Fruit fly (Drosophila melanogaster) whole organism, wandering third instar larva: ENCODE measurements around the gene st.
A peak's percentile ranks its signal among the peaks of the same experiment; 100 is the strongest.

Source experiments
- Abd-B ChIP-seq: fragments of >200 bp; optimal IDR thresholded peaks from 2 replicates; lab custom pipeline; 2017; ENCODE audit warnings: missing biosample characterization, missing genetic modification characterization
- CG32264 ChIP-seq: fragments of 200-800 bp; sonication (Bioruptor generic); optimal IDR thresholded peaks from 2 replicates; lab custom pipeline; 2016; ENCODE audit warnings: missing biosample characterization, missing genetic modification characterization
- CG9705 ChIP-seq: fragments of 200-800 bp; sonication (Bioruptor generic); optimal IDR thresholded peaks from 2 replicates; lab custom pipeline; 2018; ENCODE audit warnings: missing biosample characterization, mild to moderate bottlenecking, missing genetic modification characterization
- CrebA ChIP-seq: fragments of 200-800 bp; sonication (Bioruptor generic); optimal IDR thresholded peaks from 2 replicates; lab custom pipeline; 2016; ENCODE audit warnings: missing biosample characterization, mild to moderate bottlenecking, missing genetic modification characterization, borderline replicate concordance
- Dfd ChIP-seq: fragments of >200 bp; optimal IDR thresholded peaks from 2 replicates; lab custom pipeline; 2017; ENCODE audit warnings: missing biosample characterization, missing genetic modification characterization
- Dif ChIP-seq: fragments of 200-275, 200-300 bp; sonication (Bioruptor generic); optimal IDR thresholded peaks from 2 replicates; lab custom pipeline; 2018; ENCODE audit warnings: missing biosample characterization, missing genetic modification characterization; ENCODE audit not compliant: partially characterized antibody
- HLH106 ChIP-seq: fragments of 200-800 bp; optimal IDR thresholded peaks from 3 replicates; lab custom pipeline; 2019; ENCODE audit warnings: missing biosample characterization, mild to moderate bottlenecking, missing genetic modification characterization, moderate library complexity
- Hnf4 ChIP-seq: fragments of 200-800 bp; sonication (Bioruptor generic); optimal IDR thresholded peaks from 2 replicates; lab custom pipeline; 2016; ENCODE audit warnings: missing biosample characterization, mild to moderate bottlenecking, missing genetic modification characterization
- Hr78 ChIP-seq: fragments of >200 bp; optimal IDR thresholded peaks from 2 replicates; lab custom pipeline; 2017; ENCODE audit warnings: missing biosample characterization, missing genetic modification characterization
- Hr83 ChIP-seq: fragments of 200-300 bp; sonication (Bioruptor generic); optimal IDR thresholded peaks from 2 replicates; lab custom pipeline; 2016; ENCODE audit warnings: missing biosample characterization, mild to moderate bottlenecking, missing genetic modification characterization, moderate library complexity; ENCODE audit not compliant: poor library complexity, severe bottlenecking
- Jra ChIP-seq: sonication (Bioruptor generic); optimal IDR thresholded peaks from 2 replicates; lab custom pipeline; 2016; ENCODE audit warnings: missing biosample characterization, missing genetic modification characterization
- Mio ChIP-seq: sonication (Bioruptor generic); optimal IDR thresholded peaks from 2 replicates; lab custom pipeline; 2016; ENCODE audit warnings: missing biosample characterization, missing genetic modification characterization
- Myc ChIP-seq: fragments of >200 bp; optimal IDR thresholded peaks from 2 replicates; lab custom pipeline; 2017
- N ChIP-seq: fragments of >200 bp; optimal IDR thresholded peaks from 2 replicates; lab custom pipeline; 2018; ENCODE audit warnings: missing biosample characterization, missing external identifiers, missing genetic modification characterization
- OdsH ChIP-seq: fragments of 200-800 bp; sonication (Bioruptor generic); optimal IDR thresholded peaks from 2 replicates; lab custom pipeline; 2016; ENCODE audit warnings: missing biosample characterization, mild to moderate bottlenecking, missing genetic modification characterization
- Rel ChIP-seq, 2 experiments: fragments of 200-800 bp; sonication (Bioruptor generic) in 1 of 2; optimal IDR thresholded peaks; 2 replicates in 1 of 2; 3 replicates in 1 of 2; lab custom pipeline; 2016 to 2019; ENCODE audit warnings: mild to moderate bottlenecking in 2 of 2, missing biosample characterization in 2 of 2, missing genetic modification characterization in 2 of 2, moderate library complexity in 1 of 2
- Sp1 ChIP-seq: fragments of 200-800 bp; sonication (Bioruptor generic); optimal IDR thresholded peaks from 3 replicates; lab custom pipeline; 2019; ENCODE audit warnings: missing biosample characterization, mild to moderate bottlenecking, missing genetic modification characterization, moderate library complexity
- Vsx2 ChIP-seq: fragments of 200-300, 225-300 bp; sonication (Bioruptor generic); optimal IDR thresholded peaks from 2 replicates; lab custom pipeline; 2018; ENCODE audit warnings: missing biosample characterization, missing genetic modification characterization; ENCODE audit not compliant: partially characterized antibody
- br ChIP-seq: fragments of 200-800 bp; sonication (Bioruptor generic); optimal IDR thresholded peaks from 2 replicates; lab custom pipeline; 2016; ENCODE audit warnings: missing biosample characterization, missing genetic modification characterization
- brk ChIP-seq: fragments of 200-800 bp; sonication (Bioruptor generic); optimal IDR thresholded peaks from 2 replicates; lab custom pipeline; 2016; ENCODE audit warnings: missing biosample characterization, mild to moderate bottlenecking, missing genetic modification characterization
- dl ChIP-seq, 2 experiments: fragments of 175-275, 200-275 bp in 1 of 2; fragments of 200-275 bp in 1 of 2; sonication (Bioruptor generic); optimal IDR thresholded peaks; lab custom pipeline; 2018; ENCODE audit warnings: mild to moderate bottlenecking in 2 of 2, missing biosample characterization in 2 of 2, missing genetic modification characterization in 2 of 2, moderate library complexity in 2 of 2; ENCODE audit not compliant: partially characterized antibody in 2 of 2, insufficient read depth in 1 of 2
- dmrt93B ChIP-seq: fragments of 200-800 bp; sonication (Bioruptor generic); optimal IDR thresholded peaks from 2 replicates; lab custom pipeline; 2018; ENCODE audit warnings: missing biosample characterization, mild to moderate bottlenecking, missing genetic modification characterization
- dsf ChIP-seq: sonication (Bioruptor generic); optimal IDR thresholded peaks from 2 replicates; lab custom pipeline; 2016; ENCODE audit warnings: missing biosample characterization, missing genetic modification characterization, borderline replicate concordance
- ey ChIP-seq: fragments of 200-800 bp; sonication (Bioruptor generic); optimal IDR thresholded peaks from 2 replicates; lab custom pipeline; 2016; ENCODE audit warnings: missing biosample characterization, missing genetic modification characterization
- foxo ChIP-seq, 2 experiments: fragments of 200-800 bp; sonication (Bioruptor generic); optimal IDR thresholded peaks; 2 replicates in 1 of 2; 3 replicates in 1 of 2; lab custom pipeline; 2016 to 2017; ENCODE audit warnings: missing biosample characterization in 2 of 2, missing genetic modification characterization in 2 of 2
- fru ChIP-seq: fragments of 200-800 bp; sonication (Bioruptor generic); optimal IDR thresholded peaks from 3 replicates; lab custom pipeline; 2016; ENCODE audit warnings: missing biosample characterization, mild to moderate bottlenecking, missing genetic modification characterization
- h ChIP-seq: fragments of 200-800 bp; sonication (Bioruptor generic); optimal IDR thresholded peaks from 3 replicates; lab custom pipeline; 2016; ENCODE audit warnings: missing biosample characterization, mild to moderate bottlenecking, missing genetic modification characterization
- jim ChIP-seq: fragments of 175-275, 200-325 bp; sonication (Bioruptor generic); optimal IDR thresholded peaks from 2 replicates; lab custom pipeline; 2016; ENCODE audit warnings: missing biosample characterization, mild to moderate bottlenecking, missing genetic modification characterization
- lola ChIP-seq: fragments of >200 bp; optimal IDR thresholded peaks from 2 replicates; lab custom pipeline; 2017; ENCODE audit warnings: missing biosample characterization, missing genetic modification characterization
- pan ChIP-seq: fragments of >200 bp; optimal IDR thresholded peaks from 2 replicates; lab custom pipeline; 2017
- psq ChIP-seq: fragments of 200-800 bp; sonication (Bioruptor generic); optimal IDR thresholded peaks from 3 replicates; lab custom pipeline; 2017; ENCODE audit warnings: missing biosample characterization, mild to moderate bottlenecking, missing genetic modification characterization, moderate library complexity
- rgr ChIP-seq: fragments of 200-800 bp; sonication (Bioruptor generic); optimal IDR thresholded peaks from 3 replicates; lab custom pipeline; 2016; ENCODE audit warnings: missing biosample characterization, mild to moderate bottlenecking, missing genetic modification characterization
- sage ChIP-seq: fragments of 200-800 bp; sonication (Bioruptor generic); optimal IDR thresholded peaks from 2 replicates; lab custom pipeline; 2016; ENCODE audit warnings: missing biosample characterization, mild to moderate bottlenecking, missing genetic modification characterization
- sv ChIP-seq: fragments of 200-800 bp; sonication (Bioruptor generic); optimal IDR thresholded peaks from 3 replicates; lab custom pipeline; 2016; ENCODE audit warnings: missing biosample characterization, missing genetic modification characterization
- tai ChIP-seq: sonication (Bioruptor generic); optimal IDR thresholded peaks from 2 replicates; lab custom pipeline; 2016; ENCODE audit warnings: missing biosample characterization, missing genetic modification characterization
- usp ChIP-seq: fragments of >200 bp; optimal IDR thresholded peaks from 2 replicates; lab custom pipeline; 2017; ENCODE audit warnings: missing biosample characterization, missing genetic modification characterization
- woc ChIP-seq: sonication (Bioruptor generic); optimal IDR thresholded peaks from 2 replicates; lab custom pipeline; 2016; ENCODE audit warnings: missing biosample characterization, mild to moderate bottlenecking, missing genetic modification characterization

The st gene

dm6 chr3L:16484739-16485524 lies 12.5 kb upstream of the st start:
- TF ChIP-seq CG9705 (GFP tag; lab: Kevin White, UChicago): no peak
- TF ChIP-seq Rel (GFP tag; optimal IDR thresholded peaks at IDR 0.05; lab: Kevin White, UChicago): no peak
- peak; percentile 5 for TF ChIP-seq Rel (tag; optimal IDR thresholded peaks at IDR 0.05; lab: Kevin White, UChicago)
- TF ChIP-seq psq (GFP tag; lab: Kevin White, UChicago): peak; percentile 34
- peak; percentile 15 for TF ChIP-seq ey (GFP tag; lab: Kevin White, UChicago)
- TF ChIP-seq fru (GFP tag; lab: Kevin White, UChicago): peak; percentile 3
- peak; percentile 65 for TF ChIP-seq woc
- no peak for TF ChIP-seq lola (GFP tag; lab: Kevin White, UChicago)
- no peak for TF ChIP-seq dmrt93B (GFP tag; lab: Kevin White, UChicago)
- peak; percentile 14 for TF ChIP-seq h
- TF ChIP-seq foxo (GFP tag; optimal IDR thresholded peaks at IDR 0.05; lab: Kevin White, UChicago): peak in 1 of 2 experiments; percentile 47
- TF ChIP-seq, all 38 proteins: peak for 7

- peak; percentile 49 for TF ChIP-seq h
- TF ChIP-seq brk: no peak
- no peak for TF ChIP-seq sv (GFP tag; lab: Kevin White, UChicago)
- TF ChIP-seq woc: peak; percentile 40
- TF ChIP-seq dl (GFP tag; optimal IDR thresholded peaks at IDR 0.05; lab: Kevin White, UChicago; ENCODE audit: insufficient read depth in 1 of 2, partially characterized antibody in 2 of 2): no peak
- peak; percentile 31 for TF ChIP-seq fru (GFP tag; lab: Kevin White, UChicago)
- no peak for TF ChIP-seq psq (GFP tag; lab: Kevin White, UChicago)
- no peak for TF ChIP-seq HLH106
These were observed 10.9 kb upstream of the st start for dm6 chr3L:16486502-16486901.

DNA sequence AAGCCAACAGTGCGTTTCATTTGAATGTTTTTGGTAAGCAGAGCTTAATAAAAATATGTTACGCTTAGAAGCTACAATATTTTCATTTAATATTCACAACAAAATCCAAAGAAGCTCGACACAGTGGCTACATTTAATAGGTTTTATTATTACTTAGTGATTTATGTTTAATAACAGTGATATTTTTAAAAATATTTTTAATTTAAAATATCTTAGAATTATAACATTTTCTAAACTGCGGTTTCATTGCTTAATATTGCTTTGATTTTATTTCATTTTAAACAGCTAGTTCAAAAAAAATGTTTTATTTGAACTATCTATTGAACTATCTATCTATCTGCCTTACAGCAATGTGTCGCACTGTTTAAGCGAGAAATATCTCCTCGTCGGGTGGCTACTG lies 9.6 kb upstream of the st start:
- TF ChIP-seq HLH106 (peak; percentile 28), foxo (GFP tag; optimal IDR thresholded peaks at IDR 0.05; lab: Kevin White, UChicago) (peak in 1 of 2 experiments; percentile 10), sv (GFP tag; lab: Kevin White, UChicago) (no peak)
- TF ChIP-seq, all 38 proteins: peak for 2

DNA sequence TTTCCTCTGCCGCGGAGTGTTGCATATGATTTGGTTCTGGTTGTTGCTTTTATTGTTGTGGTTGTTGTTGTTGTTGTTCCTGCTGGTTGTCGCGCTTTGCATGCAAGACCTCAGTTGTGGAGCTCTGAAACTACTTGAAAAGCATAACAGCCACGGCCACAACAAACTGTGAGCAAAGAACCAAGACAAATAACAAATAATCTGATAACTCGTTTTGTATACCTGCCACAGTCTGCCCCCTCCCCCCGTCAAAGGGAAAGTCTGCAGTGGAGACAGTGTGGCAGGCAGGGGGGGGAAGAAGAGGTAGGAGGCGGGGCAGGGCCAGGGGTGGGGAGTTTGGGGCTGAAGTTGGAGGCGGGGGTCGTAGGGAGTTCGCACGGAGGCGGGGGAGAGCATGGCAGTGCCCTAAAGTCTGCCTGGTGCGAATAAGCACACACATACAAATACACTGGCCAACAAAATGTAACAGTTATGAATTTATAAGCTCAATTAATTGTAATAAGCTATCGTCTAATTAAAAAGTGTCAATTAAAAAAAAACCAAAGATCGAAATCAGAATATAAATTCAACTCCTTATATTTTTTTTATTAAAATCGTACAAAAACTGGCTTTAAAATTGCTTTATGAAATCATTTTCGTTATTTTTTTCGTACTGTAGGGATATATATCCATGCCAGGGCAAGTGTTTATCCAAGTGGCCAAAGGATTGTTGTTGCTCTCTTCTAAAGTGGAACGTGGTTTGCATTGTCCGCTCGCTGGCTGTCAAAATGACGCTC lies 8.8 kb upstream of the st start:
- TF ChIP-seq Dif (GFP tag; lab: Kevin White, UChicago) (no peak), Jra (GFP tag; lab: Kevin White, UChicago) (peak; percentile 44), Myc (lab: Kevin White, UChicago) (no peak), Abd-B (no peak), psq (GFP tag; lab: Kevin White, UChicago) (peak; percentile 82), dmrt93B (GFP tag; lab: Kevin White, UChicago) (peak; percentile 73), Hr78 (no peak), dl (GFP tag; optimal IDR thresholded peaks at IDR 0.05; lab: Kevin White, UChicago; ENCODE audit: insufficient read depth in 1 of 2, partially characterized antibody in 2 of 2) (no peak), Vsx2 (no peak), brk (peak; percentile 74), CG9705 (GFP tag; lab: Kevin White, UChicago) (peak; percentile 57), usp (no peak), tai (peak; percentile 17), fru (GFP tag; lab: Kevin White, UChicago) (peak; percentile 89), jim (GFP tag; lab: Kevin White, UChicago) (no peak), Dfd (GFP tag; lab: Kevin White, UChicago) (peak; percentile 92), HLH106 (peak; percentile 82), OdsH (GFP tag; lab: Kevin White, UChicago) (peak; percentile 91), CrebA (GFP tag; lab: Kevin White, UChicago) (no peak), dsf (GFP tag; lab: Kevin White, UChicago) (no peak), pan (no peak), Rel (GFP tag; optimal IDR thresholded peaks at IDR 0.05; lab: Kevin White, UChicago) (no peak), Rel (tag; optimal IDR thresholded peaks at IDR 0.05; lab: Kevin White, UChicago) (peak; percentile 28), Mio (GFP tag; lab: Kevin White, UChicago) (no peak), sv (GFP tag; lab: Kevin White, UChicago) (no peak), lola (GFP tag; lab: Kevin White, UChicago) (no peak), Sp1 (GFP tag; lab: Kevin White, UChicago) (peak; percentile 90), woc (peak; percentile 68), rgr (GFP tag; lab: Kevin White, UChicago) (peak; percentile 88), CG32264 (peak; percentile 42), br (peak; percentile 72), ey (GFP tag; lab: Kevin White, UChicago) (peak; percentile 84), sage (GFP tag; lab: Kevin White, UChicago) (peak; percentile 44), Hnf4 (peak; percentile 71), foxo (GFP tag; optimal IDR thresholded peaks at IDR 0.05; lab: Kevin White, UChicago) (peak in 1 of 2 experiments; percentile 91), Hr83 (GFP tag; lab: Kevin White, UChicago) (no peak), N (no peak)
